Worm (Caenorhabditis elegans): ENCODE results near the gene T10D4.11.
A peak's percentile ranks its signal among the peaks of the same experiment; 100 is the strongest.

- TF ChIP-seq ztf-11 (tag; optimal IDR thresholded peaks at IDR 0.05) (no peak), nhr-12 (tag; optimal IDR thresholded peaks at IDR 0.05) (no peak), tbx-2 (tag; optimal IDR thresholded peaks at IDR 0.05) (peak; percentile 37), nhr-28 (tag; optimal IDR thresholded peaks at IDR 0.05) (no peak), efl-1 (optimal IDR thresholded peaks at IDR 0.05) (peak; percentile 51 to 67), efl-1 (GFP tag; optimal IDR thresholded peaks at IDR 0.05 in 1 of 2) (peak in 1 of 2 experiments; percentile 45), irx-1 (tag; optimal IDR thresholded peaks at IDR 0.05) (no peak), lir-3 (tag; optimal IDR thresholded peaks at IDR 0.05; ENCODE audit: poor library complexity) (no peak), zip-4 (GFP tag; optimal IDR thresholded peaks at IDR 0.05) (no peak), xbp-1 (tag; optimal IDR thresholded peaks at IDR 0.05) (no peak), mdl-1 (tag; optimal IDR thresholded peaks at IDR 0.05) (no peak), snpc-4 (tag; optimal IDR thresholded peaks at IDR 0.05) (no peak)
Observed at ce11 chrII:3118907-3119382, 30.5 kb downstream of the T10D4.11 start, which contains the start of gene T10D4.6.

Data from whole organism, L1 larva.